Worm (Caenorhabditis elegans): Measurements from ENCODE around the gene Y67A10A.7.

- TF ChIP-seq fkh-10 (GFP tag; optimal IDR thresholded peaks at IDR 0.05) (no peak), F13H6.1 (tag; optimal IDR thresholded peaks at IDR 0.05) (no peak), nhr-11 (tag; optimal IDR thresholded peaks at IDR 0.05) (no peak), ceh-9 (tag; optimal IDR thresholded peaks at IDR 0.05) (no peak), ceh-18 (tag; optimal IDR thresholded peaks at IDR 0.05) (no peak), sox-4 (tag; optimal IDR thresholded peaks at IDR 0.05) (no peak), nfya-1 (tag; optimal IDR thresholded peaks at IDR 0.05) (no peak), unc-3 (GFP tag; conservative IDR thresholded peaks at IDR 0.05) (no peak), unc-3 (tag; optimal IDR thresholded peaks at IDR 0.05) (no peak), tbx-7 (tag; optimal IDR thresholded peaks at IDR 0.05) (no peak), ama-1 (optimal IDR thresholded peaks at IDR 0.05) (no peak), elt-2 (tag; optimal IDR thresholded peaks at IDR 0.05) (no peak), ceh-6 (GFP tag; optimal IDR thresholded peaks at IDR 0.05) (no peak), hlh-30 (tag; optimal IDR thresholded peaks at IDR 0.05; ENCODE audit: insufficient read depth) (no peak), ets-4 (tag; optimal IDR thresholded peaks at IDR 0.05) (no peak)
Measured at ce11 chrIV:14384194-14384593, 10.3 kb downstream of the Y67A10A.7 start.

Data from whole organism, late embryonic.